Fruit fly (Drosophila melanogaster) whole organism, embryonic: ENCODE results near the gene hfp.

Experiments used
- B-H2 ChIP-seq: fragments of 200-800 bp; sonication (Bioruptor generic); optimal IDR thresholded peaks from 2 replicates; lab custom pipeline; 2018; ENCODE audit warnings: missing biosample characterization, mild to moderate bottlenecking, missing genetic modification characterization
- CG10147 ChIP-seq: fragments of 200-800 bp; sonication (Bioruptor generic); optimal IDR thresholded peaks from 2 replicates; lab custom pipeline; 2019; ENCODE audit warnings: missing biosample characterization, mild to moderate bottlenecking, missing genetic modification characterization, moderate library complexity
- CG10431 ChIP-seq: fragments of 200-800 bp; sonication (Bioruptor generic); optimal IDR thresholded peaks from 3 replicates; lab custom pipeline; 2018; ENCODE audit warnings: missing biosample characterization, mild to moderate bottlenecking, missing genetic modification characterization
- CG10565 ChIP-seq: fragments of 200-800 bp; sonication (Bioruptor generic); optimal IDR thresholded peaks from 3 replicates; lab custom pipeline; 2016; ENCODE audit warnings: missing biosample characterization, mild to moderate bottlenecking, missing genetic modification characterization
- CG10654 ChIP-seq: fragments of 200-800 bp; sonication (Bioruptor generic); optimal IDR thresholded peaks from 2 replicates; lab custom pipeline; 2016; ENCODE audit warnings: missing biosample characterization, missing genetic modification characterization
- CG11723 ChIP-seq: fragments of 200-800 bp; sonication (Bioruptor generic); optimal IDR thresholded peaks from 2 replicates; lab custom pipeline; 2017; ENCODE audit warnings: missing biosample characterization, mild to moderate bottlenecking, missing genetic modification characterization
- CG13287 ChIP-seq: fragments of 200-800 bp; sonication (Bioruptor generic); IDR thresholded peaks from 2 replicates; pipeline ENCODE4 v1.3.6; 2022; ENCODE audit warnings: missing biosample characterization, missing genetic modification characterization; ENCODE audit not compliant: partially characterized antibody
- CG13624 ChIP-seq: fragments of 200-800 bp; sonication (Bioruptor generic); optimal IDR thresholded peaks from 2 replicates; lab custom pipeline; 2016; ENCODE audit warnings: missing biosample characterization, missing genetic modification characterization
- CG14441 ChIP-seq: fragments of 200-800 bp; sonication (Bioruptor generic); IDR thresholded peaks from 2 replicates; pipeline ENCODE4 v1.3.6; 2022; ENCODE audit warnings: missing biosample characterization, missing genetic modification characterization
- CG14860 ChIP-seq: fragments of 200-800 bp; sonication (Bioruptor generic); IDR thresholded peaks from 3 replicates; pipeline ENCODE4 v1.3.6; 2022; ENCODE audit warnings: missing biosample characterization, missing genetic modification characterization; ENCODE audit not compliant: partially characterized antibody
- CG15514 ChIP-seq: fragments of 200-800 bp; sonication (Bioruptor generic); optimal IDR thresholded peaks from 3 replicates; lab custom pipeline; 2017; ENCODE audit warnings: missing biosample characterization, missing genetic modification characterization, mild to moderate bottlenecking, moderate library complexity, missing genetic modification reagents
- CG16779 ChIP-seq: fragments of 200-800 bp; sonication (Bioruptor generic); IDR thresholded peaks from 2 replicates; pipeline ENCODE4 v1.3.6; 2022; ENCODE audit warnings: missing biosample characterization, missing genetic modification characterization
- CG18011 ChIP-seq: fragments of 200-800 bp; sonication (Bioruptor generic); optimal IDR thresholded peaks from 2 replicates; lab custom pipeline; 2017; ENCODE audit warnings: missing biosample characterization, missing genetic modification characterization, mild to moderate bottlenecking, moderate library complexity, missing genotype
- CG18764 ChIP-seq: fragments of 200-800 bp; sonication (Bioruptor generic); optimal IDR thresholded peaks from 3 replicates; lab custom pipeline; 2016; ENCODE audit warnings: missing biosample characterization, missing genetic modification characterization
- CG31224 ChIP-seq: fragments of 200-800 bp; sonication (Bioruptor generic); IDR thresholded peaks from 2 replicates; pipeline ENCODE4 v1.3.6; 2022; ENCODE audit warnings: missing biosample characterization, missing genetic modification characterization
- CG31441 ChIP-seq: fragments of 200-800 bp; sonication (Bioruptor generic); IDR thresholded peaks from 2 replicates; pipeline ENCODE4 v1.3.6; 2022; ENCODE audit warnings: missing biosample characterization, missing genetic modification characterization
- CG32532 ChIP-seq: fragments of 200-800 bp; sonication (Bioruptor generic); IDR thresholded peaks from 2 replicates; pipeline ENCODE4 v1.3.6; 2022; ENCODE audit warnings: missing biosample characterization, missing genetic modification characterization
- CG32767 ChIP-seq: fragments of 200-800 bp; sonication (Bioruptor generic); IDR thresholded peaks from 2 replicates; pipeline ENCODE4 v1.3.6; 2022; ENCODE audit warnings: missing biosample characterization, missing genetic modification characterization
- CG3281 ChIP-seq: fragments of 200-800 bp; sonication (Bioruptor generic); optimal IDR thresholded peaks from 3 replicates; lab custom pipeline; 2017; ENCODE audit warnings: missing biosample characterization, mild to moderate bottlenecking, missing genetic modification characterization
- CG34224 ChIP-seq: fragments of 200-800 bp; sonication (Bioruptor generic); IDR thresholded peaks from 3 replicates; pipeline ENCODE4 v1.3.6; 2022; ENCODE audit warnings: missing biosample characterization, missing genetic modification characterization; ENCODE audit not compliant: partially characterized antibody
- CG3838 ChIP-seq: fragments of 200-800 bp; sonication (Bioruptor generic); optimal IDR thresholded peaks from 3 replicates; lab custom pipeline; 2016; ENCODE audit warnings: missing biosample characterization, missing genetic modification characterization
- CG4820 ChIP-seq: fragments of 200-800 bp; sonication (Bioruptor generic); optimal IDR thresholded peaks from 3 replicates; lab custom pipeline; 2016; ENCODE audit warnings: missing biosample characterization, missing genetic modification characterization
- CG5245 ChIP-seq: fragments of 200-800 bp; sonication (Bioruptor generic); optimal IDR thresholded peaks from 3 replicates; lab custom pipeline; 2016; ENCODE audit warnings: missing biosample characterization, missing genetic modification characterization
- CG6654 ChIP-seq: fragments of 200-800 bp; sonication (Bioruptor generic); optimal IDR thresholded peaks from 2 replicates; lab custom pipeline; 2017; ENCODE audit warnings: missing biosample characterization, mild to moderate bottlenecking, missing genetic modification characterization
- CG7963 ChIP-seq: fragments of 200-800 bp; sonication (Bioruptor generic); IDR thresholded peaks from 3 replicates; pipeline ENCODE4 v1.3.6; 2022; ENCODE audit warnings: missing biosample characterization, missing genetic modification characterization; ENCODE audit not compliant: partially characterized antibody
- CrebB ChIP-seq: fragments of 200-800 bp; sonication (Bioruptor generic); optimal IDR thresholded peaks from 3 replicates; lab custom pipeline; 2018; ENCODE audit warnings: missing biosample characterization, mild to moderate bottlenecking, missing genetic modification characterization
- Dbx ChIP-seq: fragments of 200-800 bp; sonication (Bioruptor generic); IDR thresholded peaks from 3 replicates; pipeline ENCODE4 v1.3.6; 2022; ENCODE audit warnings: missing biosample characterization, missing genetic modification characterization
- Dip2 ChIP-seq: fragments of 200-800 bp; sonication (Bioruptor generic); IDR thresholded peaks from 2 replicates; pipeline ENCODE4 v1.3.6; 2022; ENCODE audit warnings: missing biosample characterization, missing genetic modification characterization
- E2f1 ChIP-seq: fragments of 200-800 bp; sonication (Bioruptor generic); IDR thresholded peaks from 2 replicates; pipeline ENCODE4 v1.3.6; 2022; ENCODE audit warnings: missing biosample characterization, missing genetic modification characterization
- Eip74EF ChIP-seq, 2 experiments: fragments of 200-800 bp in 1 of 2; fragments of >200 bp in 1 of 2; sonication (Bioruptor generic) in 1 of 2; optimal IDR thresholded peaks; 2 replicates each; lab custom pipeline; 2017 to 2019; ENCODE audit warnings: missing biosample characterization in 2 of 2, missing genetic modification characterization in 2 of 2, mild to moderate bottlenecking in 1 of 2, moderate library complexity in 1 of 2
- Gug ChIP-seq: fragments of 200-800 bp; sonication (Bioruptor generic); IDR thresholded peaks from 4 replicates; pipeline ENCODE4 v1.3.6; 2022; ENCODE audit warnings: missing biosample characterization, missing genetic modification characterization
- HLH3B ChIP-seq: fragments of 200-800 bp; sonication (Bioruptor generic); IDR thresholded peaks from 2 replicates; pipeline ENCODE4 v1.3.6; 2022; ENCODE audit warnings: missing biosample characterization, missing genetic modification characterization
- Hr78 ChIP-seq, 2 experiments: fragments of 200-800 bp in 1 of 2; fragments of >200 bp in 1 of 2; sonication (Bioruptor generic) in 1 of 2; optimal IDR thresholded peaks; 2 replicates each; lab custom pipeline; 2017 to 2019; ENCODE audit warnings: missing biosample characterization in 2 of 2, missing genetic modification characterization in 2 of 2, mild to moderate bottlenecking in 1 of 2, moderate library complexity in 1 of 2
- Jarid2 ChIP-seq: fragments of 200-800 bp; sonication (Bioruptor generic); optimal IDR thresholded peaks from 3 replicates; lab custom pipeline; 2017; ENCODE audit warnings: mild to moderate bottlenecking, missing biosample characterization, missing genetic modification reagents, missing genetic modification characterization
- Lpt ChIP-seq: fragments of >200 bp; optimal IDR thresholded peaks from 2 replicates; lab custom pipeline; 2018; ENCODE audit warnings: missing biosample characterization, missing genetic modification characterization
- Sin3A ChIP-seq: fragments of >200 bp; optimal IDR thresholded peaks from 2 replicates; lab custom pipeline; 2018
- Sox102F ChIP-seq: fragments of 200-800 bp; sonication (Bioruptor generic); optimal IDR thresholded peaks from 2 replicates; lab custom pipeline; 2018; ENCODE audit warnings: missing biosample characterization, mild to moderate bottlenecking, missing genetic modification characterization, moderate library complexity
- ase ChIP-seq: fragments of 200-800 bp; sonication (Bioruptor generic); IDR thresholded peaks from 3 replicates; pipeline ENCODE4 v1.3.6; 2022; ENCODE audit warnings: missing biosample characterization, missing genetic modification characterization
- ci ChIP-seq: fragments of 200-800 bp; sonication (Bioruptor generic); IDR thresholded peaks from 3 replicates; pipeline ENCODE4 v1.3.6; 2022; ENCODE audit warnings: missing biosample characterization, missing genetic modification characterization
- danr ChIP-seq: fragments of 200-800 bp; sonication (Bioruptor generic); IDR thresholded peaks from 2 replicates; pipeline ENCODE4 v1.3.6; 2022; ENCODE audit warnings: missing biosample characterization, missing genetic modification characterization
- fd96Cb ChIP-seq: fragments of 200-800 bp; sonication (Bioruptor generic); optimal IDR thresholded peaks from 2 replicates; lab custom pipeline; 2018; ENCODE audit warnings: missing biosample characterization, mild to moderate bottlenecking, missing genetic modification characterization, moderate library complexity
- gem ChIP-seq: fragments of 200-800 bp; sonication (Bioruptor generic); optimal IDR thresholded peaks from 2 replicates; lab custom pipeline; 2019; ENCODE audit warnings: missing biosample characterization, mild to moderate bottlenecking, missing genetic modification characterization, moderate library complexity
- hb ChIP-seq: fragments of 200-800 bp; sonication (Bioruptor generic); IDR thresholded peaks from 3 replicates; pipeline ENCODE4 v1.3.6; 2022; ENCODE audit warnings: missing biosample characterization, missing genetic modification characterization; ENCODE audit not compliant: partially characterized antibody
- jumu ChIP-seq: fragments of 200-800 bp; sonication (Bioruptor generic); optimal IDR thresholded peaks from 3 replicates; lab custom pipeline; 2016; ENCODE audit warnings: missing biosample characterization, missing genetic modification characterization
- lab ChIP-seq: fragments of 200-800 bp; sonication (Bioruptor generic); optimal IDR thresholded peaks from 3 replicates; lab custom pipeline; 2017; ENCODE audit warnings: missing biosample characterization, missing genetic modification characterization, mild to moderate bottlenecking, moderate library complexity, missing genetic modification reagents
- pfk ChIP-seq: fragments of 200-800 bp; sonication (Bioruptor generic); optimal IDR thresholded peaks from 2 replicates; lab custom pipeline; 2018; ENCODE audit warnings: missing biosample characterization, mild to moderate bottlenecking, missing genetic modification characterization, moderate library complexity
- pita ChIP-seq: fragments of 200-800 bp; sonication (Bioruptor generic); optimal IDR thresholded peaks from 2 replicates; lab custom pipeline; 2017; ENCODE audit warnings: missing biosample characterization, mild to moderate bottlenecking, missing genetic modification characterization
- repo ChIP-seq: fragments of 200-800 bp; sonication (Bioruptor generic); optimal IDR thresholded peaks from 2 replicates; lab custom pipeline; 2016; ENCODE audit warnings: missing biosample characterization, missing genetic modification characterization
- slbo ChIP-seq: fragments of 200-800 bp; sonication (Bioruptor generic); IDR thresholded peaks from 2 replicates; pipeline ENCODE4 v1.3.6; 2022; ENCODE audit warnings: missing biosample characterization, missing genetic modification characterization
- zen2 ChIP-seq: fragments of 200-800 bp; sonication (Bioruptor generic); IDR thresholded peaks from 3 replicates; pipeline ENCODE4 v1.3.6; 2022; ENCODE audit warnings: missing biosample characterization, missing genetic modification characterization; ENCODE audit not compliant: partially characterized antibody
- zfh1 ChIP-seq: fragments of 200-800 bp; sonication (Bioruptor generic); IDR thresholded peaks from 3 replicates; pipeline ENCODE4 v1.3.6; 2022; ENCODE audit warnings: missing biosample characterization, missing genetic modification characterization

Gene hfp

dm6 chr3L:1463547-1463946 lies 38.8 kb downstream of the hfp start, which contains the start of gene rho (continued):
- no peak for TF ChIP-seq Lpt
- no peak for TF ChIP-seq jumu (GFP tag; lab: Kevin White, UChicago)
- no peak for TF ChIP-seq CG32767 (GFP tag; lab: Robert Waterston, UW)
- peak; percentile 45; the same call in 1 of the 2 replicates for TF ChIP-seq CG13287 (GFP tag; lab: Robert Waterston, UW)
- peak; percentile 30 for TF ChIP-seq repo
- TF ChIP-seq CG13624 (GFP tag; lab: Kevin White, UChicago): no peak
- peak; percentile 60; the same call in 2 of the 3 replicates for TF ChIP-seq zen2 (GFP tag; lab: Robert Waterston, UW)
- peak; percentile 26 for TF ChIP-seq CG3281 (GFP tag; lab: Kevin White, UChicago)
- no peak for TF ChIP-seq CG10654 (GFP tag; lab: Kevin White, UChicago)
- TF ChIP-seq Dip2 (GFP tag; lab: Robert Waterston, UW): no peak
- no peak for TF ChIP-seq B-H2
- TF ChIP-seq CG14441 (GFP tag; lab: Robert Waterston, UW): no peak
- peak; percentile 39 for TF ChIP-seq lab (GFP tag; lab: Kevin White, UChicago)
- TF ChIP-seq CG4820 (GFP tag; lab: Kevin White, UChicago): no peak
- TF ChIP-seq CG10565: no peak
- TF ChIP-seq fd96Cb (tag; lab: Kevin White, UChicago): no peak
- no peak for TF ChIP-seq CG34224 (GFP tag; lab: Robert Waterston, UW)
- TF ChIP-seq CG31224 (GFP tag; lab: Robert Waterston, UW): no peak
- TF ChIP-seq CG31441: no peak; the same call in 1 of the 2 replicates
- no peak for TF ChIP-seq CG6654 (GFP tag; lab: Kevin White, UChicago)
- no peak for TF ChIP-seq CG14860 (GFP tag; lab: Robert Waterston, UW)
- peak; percentile 29; the same call in 1 of the 2 replicates for TF ChIP-seq CG32532
- no peak for TF ChIP-seq CG16779
- TF ChIP-seq CG18011: no peak
- TF ChIP-seq pita: no peak
- TF ChIP-seq danr (GFP tag; lab: Robert Waterston, UW): no peak
- TF ChIP-seq HLH3B: no peak
- peak; percentile 100 for TF ChIP-seq Jarid2 (GFP tag; lab: Kevin White, UChicago)
- no peak for TF ChIP-seq CrebB (tag; lab: Kevin White, UChicago)
- TF ChIP-seq CG3838: peak; percentile 20
- no peak for TF ChIP-seq CG5245 (GFP tag; lab: Kevin White, UChicago)
- peak; percentile 55 for TF ChIP-seq slbo (GFP tag; lab: Robert Waterston, UW)
- no peak for TF ChIP-seq CG18764
- no peak for TF ChIP-seq Eip74EF (GFP tag; optimal IDR thresholded peaks at IDR 0.05; lab: Kevin White, UChicago)
- TF ChIP-seq ase (GFP tag; lab: Robert Waterston, UW): no peak
- no peak for TF ChIP-seq E2f1
- TF ChIP-seq CG7963: no peak
- no peak for TF ChIP-seq pfk (GFP tag; lab: Kevin White, UChicago)
- no peak for TF ChIP-seq CG10431 (GFP tag; lab: Kevin White, UChicago)
- no peak for TF ChIP-seq Hr78 (GFP tag; optimal IDR thresholded peaks at IDR 0.05; lab: Kevin White, UChicago)
- TF ChIP-seq zfh1 (GFP tag; lab: Robert Waterston, UW): no peak
- peak; percentile 79 for TF ChIP-seq ci (GFP tag; lab: Robert Waterston, UW)
- TF ChIP-seq gem: no peak
- no peak for TF ChIP-seq CG10147 (GFP tag; lab: Kevin White, UChicago)
- no peak for TF ChIP-seq Sin3A (lab: Kevin White, UChicago)
- peak; percentile 40; the same call in 1 of the 3 replicates for TF ChIP-seq hb (GFP tag; lab: Robert Waterston, UW)
- TF ChIP-seq CG15514: no peak
- TF ChIP-seq Gug (GFP tag; lab: Robert Waterston, UW): no peak
- 0 out of 3 replicates have a peak, but pooled peaks have one; percentile 50 for TF ChIP-seq Dbx (GFP tag; lab: Robert Waterston, UW)
- no peak for TF ChIP-seq CG11723 (GFP tag; lab: Kevin White, UChicago)
- TF ChIP-seq Sox102F: no peak
